Fruit fly (Drosophila melanogaster) Kc167 (cell line): ENCODE results near the gene CG34382.
A peak's percentile ranks its signal among the peaks of the same experiment; 100 is the strongest.

Source experiments
- Myc ChIP-seq: fragments of >200 bp; optimal IDR thresholded peaks from 2 replicates; lab custom pipeline; 2017; ENCODE audit warnings: missing external identifiers
- Sin3A ChIP-seq: fragments of >200 bp; optimal IDR thresholded peaks from 2 replicates; lab custom pipeline; 2018; ENCODE audit warnings: missing external identifiers
- h ChIP-seq: fragments of >200 bp; optimal IDR thresholded peaks from 3 replicates; lab custom pipeline; 2018; ENCODE audit warnings: missing external identifiers
- insv ChIP-seq: fragments of >200 bp; optimal IDR thresholded peaks from 3 replicates; lab custom pipeline; 2018; ENCODE audit warnings: missing external identifiers
- psq ChIP-seq: fragments of >200 bp; optimal IDR thresholded peaks from 2 replicates; lab custom pipeline; 2017; ENCODE audit warnings: missing external identifiers
- ttk ChIP-seq: sonication (Bioruptor generic); optimal IDR thresholded peaks from 2 replicates; lab custom pipeline; 2017; ENCODE audit warnings: missing external identifiers

Gene CG34382

DNA sequence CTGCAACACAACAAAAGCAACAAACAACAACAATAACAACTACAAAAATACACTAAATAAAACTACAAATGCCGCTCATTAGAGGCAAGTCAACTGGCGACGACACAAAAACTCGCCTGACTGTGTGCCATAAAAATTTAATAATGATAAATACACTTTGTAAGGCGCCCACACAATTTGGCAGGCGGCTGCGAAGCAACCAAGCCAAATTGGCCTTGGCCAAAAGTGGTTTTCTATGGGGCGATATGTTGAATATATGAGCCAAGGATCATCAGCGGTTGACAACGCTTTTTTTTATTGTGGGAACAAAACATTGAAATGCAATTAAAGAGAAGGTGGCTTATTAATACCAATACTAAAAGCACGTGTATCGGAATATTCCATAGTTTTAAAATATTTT lies 28.7 kb upstream of the CG34382 start:
- TF ChIP-seq insv (no peak), ttk (lab: Kevin White, UChicago) (no peak), psq (lab: Kevin White, UChicago) (no peak), h (lab: Kevin White, UChicago) (no peak), Myc (lab: Kevin White, UChicago) (no peak), Sin3A (no peak)

dm6 chr3L:9851000-9851671 lies 27.6 kb upstream of the CG34382 start:
- no peak for TF ChIP-seq psq (lab: Kevin White, UChicago)
- TF ChIP-seq h (lab: Kevin White, UChicago), result no peak
- no peak for TF ChIP-seq insv
- TF ChIP-seq Sin3A, result no peak
- no peak for TF ChIP-seq Myc (lab: Kevin White, UChicago)
- no peak for TF ChIP-seq ttk (lab: Kevin White, UChicago)

DNA sequence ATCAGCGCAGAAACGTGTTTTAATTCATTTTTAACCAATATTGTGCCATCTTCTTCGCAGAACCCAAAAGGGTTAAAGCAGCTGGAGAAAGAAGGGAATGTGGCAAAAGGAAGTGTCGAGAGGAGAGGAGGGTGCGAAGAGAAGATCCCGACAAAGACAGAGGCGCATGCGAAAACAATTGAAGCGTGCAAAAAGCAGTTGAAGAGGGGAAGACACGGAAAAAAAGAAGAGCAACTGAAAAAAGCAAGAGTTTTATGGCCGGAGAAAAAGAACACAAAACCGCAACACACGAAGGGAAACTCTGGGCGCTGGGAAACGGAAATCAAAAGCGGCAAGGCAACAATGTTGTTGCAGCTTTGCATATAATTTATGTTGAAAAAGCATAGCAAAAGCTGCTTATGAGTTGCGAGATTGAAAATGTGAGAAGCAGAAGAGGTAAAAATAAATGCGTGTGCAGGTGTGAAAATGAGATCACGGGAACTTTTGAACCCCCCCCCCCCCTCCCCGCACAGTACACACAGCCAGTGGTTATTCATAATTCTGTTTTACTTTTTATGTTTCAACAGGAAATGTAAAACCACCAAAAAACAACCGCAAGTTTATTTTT lies 25.5 kb upstream of the CG34382 start:
- no peak for TF ChIP-seq h (lab: Kevin White, UChicago)
- TF ChIP-seq Sin3A, result no peak
- no peak for TF ChIP-seq Myc (lab: Kevin White, UChicago)
- TF ChIP-seq insv, result no peak
- no peak for TF ChIP-seq ttk (lab: Kevin White, UChicago)
- TF ChIP-seq psq (lab: Kevin White, UChicago), result no peak

DNA sequence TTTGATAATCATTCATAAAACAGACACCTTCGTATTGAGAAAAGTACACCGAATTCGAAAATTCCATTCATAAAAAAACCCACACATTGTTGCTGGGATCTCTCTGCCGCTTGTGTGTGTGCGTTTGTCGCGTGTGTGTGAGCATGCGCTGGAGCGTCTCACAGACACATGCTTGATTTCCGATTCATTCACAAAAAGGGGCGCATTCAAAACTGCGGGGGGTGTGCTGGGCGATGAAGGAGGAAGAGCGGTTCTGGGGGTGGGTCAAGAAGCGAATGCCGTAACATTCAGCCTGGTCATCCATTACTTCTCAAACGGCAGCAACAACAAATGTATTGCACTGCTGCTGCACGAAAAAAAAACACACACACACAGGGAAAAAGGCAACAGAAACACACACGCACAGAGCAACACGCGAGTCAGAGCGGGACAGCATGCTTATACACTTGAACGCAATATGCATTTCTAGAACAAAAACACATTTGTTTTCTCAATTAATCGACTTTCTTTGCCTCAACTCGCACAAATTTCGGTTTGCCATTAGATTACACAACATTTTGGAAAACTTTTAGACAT lies 24.8 kb upstream of the CG34382 start:
- TF ChIP-seq Sin3A, result no peak
- TF ChIP-seq h (lab: Kevin White, UChicago), result no peak
- TF ChIP-seq insv, result no peak
- TF ChIP-seq Myc (lab: Kevin White, UChicago), result no peak
- no peak for TF ChIP-seq ttk (lab: Kevin White, UChicago)
- no peak for TF ChIP-seq psq (lab: Kevin White, UChicago)

DNA sequence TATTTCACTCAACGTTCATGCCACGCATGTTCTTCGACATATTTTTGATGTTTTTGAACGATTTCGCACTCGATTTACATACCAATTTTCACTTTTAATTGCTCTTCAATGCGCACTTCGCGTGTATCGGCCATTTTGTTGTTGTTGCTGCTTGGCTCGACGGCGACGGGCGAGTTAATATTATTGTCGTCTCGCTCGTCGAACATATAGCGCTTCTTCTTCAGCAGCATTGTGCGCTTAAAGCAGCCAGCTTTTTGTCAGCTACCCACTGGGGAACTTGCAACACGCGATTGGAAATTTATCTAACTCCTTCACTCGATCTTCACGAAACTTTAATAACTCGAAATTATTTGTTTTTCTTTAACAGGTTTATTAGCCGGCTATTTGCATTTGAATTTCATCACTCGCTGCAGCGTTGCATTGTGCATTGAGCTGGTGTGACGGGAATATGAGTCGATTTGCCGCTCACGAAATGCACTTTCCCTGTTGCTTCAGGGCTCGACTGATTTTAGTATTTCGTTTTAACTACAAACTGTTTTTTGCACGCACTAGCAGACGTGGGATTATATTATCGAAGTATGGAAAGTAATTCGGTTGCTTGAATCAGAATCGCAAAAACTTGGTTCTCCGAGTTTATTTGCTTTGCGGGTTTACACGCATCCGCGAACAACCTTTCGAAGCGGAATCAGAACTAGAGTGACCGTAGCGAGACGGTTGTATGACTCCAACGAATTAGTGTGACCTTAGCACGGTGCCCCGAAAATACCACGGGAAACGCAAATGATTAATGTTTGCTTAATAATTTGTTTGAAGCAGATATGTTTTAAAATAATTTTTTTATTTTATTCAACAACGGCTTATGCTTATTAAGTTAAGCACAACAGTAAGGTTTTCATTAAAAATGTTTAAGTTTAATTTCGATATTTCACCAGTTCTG lies 23.9 kb upstream of the CG34382 start, which contains the start of gene RasGAP1:
TSS of gene RasGAP1 (minus strand) at position 703 of the 937 bp plus-strand sequence.
- TF ChIP-seq psq (lab: Kevin White, UChicago) (peak; percentile 30), insv (no peak)

- TF ChIP-seq h (lab: Kevin White, UChicago) (no peak), psq (lab: Kevin White, UChicago) (no peak), Sin3A (no peak), ttk (lab: Kevin White, UChicago) (no peak), insv (no peak), Myc (lab: Kevin White, UChicago) (no peak)
Measured at dm6 chr3L:9855784-9856426, 22.9 kb upstream of the CG34382 start.

DNA sequence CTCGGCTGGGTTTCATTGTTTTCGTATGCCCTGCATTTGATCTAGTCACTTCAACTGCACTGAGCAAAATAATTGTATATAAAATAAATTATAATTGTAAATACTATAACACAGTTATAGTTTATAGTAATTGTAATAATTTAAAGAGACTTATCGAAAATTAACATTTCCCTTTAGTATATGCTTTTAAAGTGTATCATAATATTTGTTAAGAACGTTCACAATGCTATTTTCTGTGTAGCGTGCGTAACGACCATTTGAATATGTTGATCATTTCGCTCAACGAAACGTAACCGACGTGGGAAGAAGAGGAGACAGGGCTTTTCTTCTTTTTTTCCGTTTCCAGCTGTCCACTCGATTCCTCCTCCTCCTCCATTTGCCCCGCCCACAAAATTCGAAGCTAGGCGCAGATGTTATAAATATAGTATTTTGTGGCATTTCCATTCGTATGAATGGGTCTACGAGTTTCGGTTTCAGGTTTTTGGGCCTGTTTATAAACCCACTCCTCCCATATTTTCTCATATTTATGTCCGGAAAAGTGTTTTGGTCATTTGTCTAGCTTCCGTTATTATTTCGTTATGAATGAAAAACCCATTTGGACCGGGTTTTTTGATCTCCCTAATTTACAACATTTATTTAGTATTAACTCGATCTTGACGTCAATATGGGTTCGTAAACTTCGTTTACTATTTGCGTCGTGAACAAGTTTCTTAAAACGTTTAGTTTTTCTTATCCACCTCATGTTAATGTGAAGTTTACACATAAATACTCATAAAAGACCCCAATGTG lies 22.2 kb upstream of the CG34382 start:
- no peak for TF ChIP-seq Sin3A
- TF ChIP-seq ttk (lab: Kevin White, UChicago), result no peak
- TF ChIP-seq h (lab: Kevin White, UChicago), result no peak
- no peak for TF ChIP-seq Myc (lab: Kevin White, UChicago)
- no peak for TF ChIP-seq insv
- no peak for TF ChIP-seq psq (lab: Kevin White, UChicago)

dm6 chr3L:9859624-9860023 lies 19.2 kb upstream of the CG34382 start, which contains the start of gene CG10809:
TSS of gene CG10809 (minus strand) at chr3L:9859889.
- TF ChIP-seq insv (no peak), psq (lab: Kevin White, UChicago) (no peak), Sin3A (no peak), Myc (lab: Kevin White, UChicago) (no peak), ttk (lab: Kevin White, UChicago) (no peak), h (lab: Kevin White, UChicago) (no peak)

DNA sequence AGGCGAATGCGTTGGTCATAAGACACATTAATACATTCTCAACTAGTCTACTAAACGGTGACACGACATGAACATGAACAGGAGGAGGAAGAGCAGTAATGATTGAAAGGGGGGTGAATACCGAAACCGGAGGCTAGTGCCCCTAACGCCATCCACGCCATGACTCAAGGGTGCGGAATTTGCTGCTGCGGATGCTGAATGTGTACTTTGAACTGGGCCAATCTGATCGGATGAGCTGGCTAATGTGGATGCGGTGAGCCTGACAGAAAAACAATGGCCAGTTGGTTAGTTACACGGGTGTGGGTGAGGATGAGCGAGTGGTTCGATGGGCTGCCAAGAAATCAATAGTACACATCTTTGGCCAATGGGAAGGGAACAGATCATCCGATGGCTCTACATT lies 15.1 kb upstream of the CG34382 start:
- TF ChIP-seq h (lab: Kevin White, UChicago) (no peak), Myc (lab: Kevin White, UChicago) (no peak), psq (lab: Kevin White, UChicago) (no peak), ttk (lab: Kevin White, UChicago) (no peak), insv (no peak), Sin3A (no peak)

- TF ChIP-seq psq (lab: Kevin White, UChicago) (no peak), Sin3A (no peak), ttk (lab: Kevin White, UChicago) (no peak), Myc (lab: Kevin White, UChicago) (no peak), h (lab: Kevin White, UChicago) (no peak), insv (no peak)
Measured at dm6 chr3L:9864275-9865052, 14.3 kb upstream of the CG34382 start, which contains the start of the genes iPLA2-VIA and Ciz1. TSS of gene iPLA2-VIA (minus strand) at chr3L:9864349. TSS of gene Ciz1 (plus strand) at chr3L:9864639.
